Fruit fly (Drosophila melanogaster): ENCODE data around the gene Karl.
A peak's percentile ranks its signal among the peaks of the same experiment; 100 is the strongest.

Gene Karl

dm6 chrX:11788187-11788870 lies 1.1 kb downstream of the Karl start (continued):
- no peak for TF ChIP-seq lov (optimal IDR thresholded peaks at IDR 0.05)
- no peak for TF ChIP-seq lov (GFP tag; IDR thresholded peaks at IDR 0.05)
- peak; percentile 69 for TF ChIP-seq Blimp-1 (GFP tag; optimal IDR thresholded peaks at IDR 0.05)
- TF ChIP-seq Nf-YA (GFP tag; IDR thresholded peaks at IDR 0.05), result peak; percentile 58
- TF ChIP-seq org-1 (GFP tag; optimal IDR thresholded peaks at IDR 0.05), result peak; percentile 64
- no peak for TF ChIP-seq repo (GFP tag; optimal IDR thresholded peaks at IDR 0.05)
- no peak for TF ChIP-seq CG17186 (GFP tag; optimal IDR thresholded peaks at IDR 0.05)
- TF ChIP-seq CG16813 (GFP tag; IDR thresholded peaks at IDR 0.05; ENCODE audit: partially characterized antibody), result no peak
- peak; percentile 72 for TF ChIP-seq bsh (GFP tag; optimal IDR thresholded peaks at IDR 0.05)
- TF ChIP-seq Xbp1 (GFP tag; optimal IDR thresholded peaks at IDR 0.05), result peak; percentile 81
- peak; percentile 22 for TF ChIP-seq kah (GFP tag; optimal IDR thresholded peaks at IDR 0.05)
- peak; percentile 42; the same call in 1 of the 3 replicates for TF ChIP-seq B-H1 (GFP tag; IDR thresholded peaks at IDR 0.05)
- peak; percentile 74; the same call in 2 of the 3 replicates for TF ChIP-seq CG34422 (GFP tag; IDR thresholded peaks at IDR 0.05)
- TF ChIP-seq br (optimal IDR thresholded peaks at IDR 0.05), result no peak
- no peak for TF ChIP-seq CG11093 (GFP tag; IDR thresholded peaks at IDR 0.05)
- peak; percentile 74 for TF ChIP-seq lmd (GFP tag; IDR thresholded peaks at IDR 0.05)
- peak; percentile 21; the same call in 1 of the 2 replicates for TF ChIP-seq peb (GFP tag; IDR thresholded peaks at IDR 0.05)
- peak; percentile 52 for TF ChIP-seq ssp (GFP tag; IDR thresholded peaks at IDR 0.05)
- no peak for TF ChIP-seq CG14860 (GFP tag; IDR thresholded peaks at IDR 0.05; ENCODE audit: partially characterized antibody)
- no peak for TF ChIP-seq Stat92E (GFP tag; optimal IDR thresholded peaks at IDR 0.05)
- TF ChIP-seq Neu2 (GFP tag; optimal IDR thresholded peaks at IDR 0.05; ENCODE audit: borderline replicate concordance), result no peak
- peak; percentile 10 for TF ChIP-seq CG10274 (GFP tag; optimal IDR thresholded peaks at IDR 0.05)
- TF ChIP-seq Oaz (GFP tag; IDR thresholded peaks at IDR 0.05), result peak; percentile 51; the same call in 1 of the 2 replicates
- 0 out of 2 replicates have a peak, but pooled peaks have one; percentile 28 for TF ChIP-seq al (GFP tag; IDR thresholded peaks at IDR 0.05)
- peak; percentile 67 for TF ChIP-seq Atf6 (GFP tag; IDR thresholded peaks at IDR 0.05)
- peak; percentile 65 for TF ChIP-seq gsb (GFP tag; IDR thresholded peaks at IDR 0.05)
- TF ChIP-seq lbe (GFP tag; optimal IDR thresholded peaks at IDR 0.05), result peak; percentile 64
- TF ChIP-seq CG8944 (GFP tag; optimal IDR thresholded peaks at IDR 0.05), result peak; percentile 28
- TF ChIP-seq Dp (GFP tag; optimal IDR thresholded peaks at IDR 0.05), result no peak
- TF ChIP-seq Trl (optimal IDR thresholded peaks at IDR 0.05), result no peak
- TF ChIP-seq Trl (GFP tag; optimal IDR thresholded peaks at IDR 0.05), result peak; percentile 48
- peak; percentile 76 for TF ChIP-seq Meics (GFP tag; optimal IDR thresholded peaks at IDR 0.05)
- TF ChIP-seq pnt (GFP tag; optimal IDR thresholded peaks at IDR 0.05), result peak; percentile 65
- TF ChIP-seq CrebB (tag; optimal IDR thresholded peaks at IDR 0.05), result peak; percentile 38
- TF ChIP-seq Ravus (GFP tag; IDR thresholded peaks at IDR 0.05), result no peak
- no peak for TF ChIP-seq eyg (GFP tag; optimal IDR thresholded peaks at IDR 0.05)
- TF ChIP-seq tup (GFP tag; optimal IDR thresholded peaks at IDR 0.05), result no peak
- TF ChIP-seq grn (GFP tag; optimal IDR thresholded peaks at IDR 0.05), result no peak
- TF ChIP-seq Side (GFP tag; optimal IDR thresholded peaks at IDR 0.05), result peak; percentile 55
- TF ChIP-seq CG17802 (tag; optimal IDR thresholded peaks at IDR 0.05), result peak; percentile 32
- TF ChIP-seq ems (GFP tag; optimal IDR thresholded peaks at IDR 0.05), result peak; percentile 54
- peak; percentile 61 for TF ChIP-seq CG12942 (GFP tag; optimal IDR thresholded peaks at IDR 0.05)
- TF ChIP-seq Poxn (GFP tag; IDR thresholded peaks at IDR 0.05), result no peak
- TF ChIP-seq hb (GFP tag; IDR thresholded peaks at IDR 0.05; ENCODE audit: partially characterized antibody), result no peak
- TF ChIP-seq amos (GFP tag; IDR thresholded peaks at IDR 0.05; ENCODE audit: partially characterized antibody), result no peak
- peak; percentile 44 for TF ChIP-seq Ada2b (GFP tag; IDR thresholded peaks at IDR 0.05)
- TF ChIP-seq Hand (GFP tag; optimal IDR thresholded peaks at IDR 0.05), result peak; percentile 53
- TF ChIP-seq CG10366 (GFP tag; IDR thresholded peaks at IDR 0.05), result peak; percentile 75
- peak; percentile 71 for TF ChIP-seq Rfx (GFP tag; IDR thresholded peaks at IDR 0.05)
- TF ChIP-seq CG3065 (GFP tag; optimal IDR thresholded peaks at IDR 0.05), result no peak
- peak; percentile 26; the same call in 1 of the 2 replicates for TF ChIP-seq CG3847 (GFP tag; IDR thresholded peaks at IDR 0.05)
